Fruit fly (Drosophila melanogaster) whole organism, embryonic: ENCODE data around the gene CG46310.

Source experiments
- Asciz ChIP-seq: fragments of 200-800 bp; sonication (Bioruptor generic); optimal IDR thresholded peaks from 2 replicates; lab custom pipeline; 2017; ENCODE audit warnings: missing biosample characterization, mild to moderate bottlenecking, missing genetic modification characterization, missing genetic modification reagents
- CG1024 ChIP-seq: fragments of 200-800 bp; sonication (Bioruptor generic); IDR thresholded peaks from 2 replicates; pipeline ENCODE4 v1.3.6; 2022; ENCODE audit warnings: missing biosample characterization, missing genetic modification characterization
- CG10654 ChIP-seq: fragments of 200-800 bp; sonication (Bioruptor generic); optimal IDR thresholded peaks from 2 replicates; lab custom pipeline; 2016; ENCODE audit warnings: missing biosample characterization, missing genetic modification characterization
- CG11504 ChIP-seq: fragments of 200-800 bp; sonication (Bioruptor generic); optimal IDR thresholded peaks from 3 replicates; lab custom pipeline; 2019; ENCODE audit warnings: missing biosample characterization, mild to moderate bottlenecking, missing genetic modification characterization, moderate library complexity
- CG13296 ChIP-seq: fragments of 200-800 bp; sonication (Bioruptor generic); optimal IDR thresholded peaks from 3 replicates; lab custom pipeline; 2018; ENCODE audit warnings: missing biosample characterization, mild to moderate bottlenecking, missing genetic modification characterization
- CG15011 ChIP-seq: fragments of 200-800 bp; sonication (Bioruptor generic); optimal IDR thresholded peaks from 3 replicates; lab custom pipeline; 2018; ENCODE audit warnings: missing biosample characterization, mild to moderate bottlenecking, missing genetic modification characterization
- CG15696 ChIP-seq: fragments of 200-800 bp; sonication (Bioruptor generic); optimal IDR thresholded peaks from 2 replicates; lab custom pipeline; 2019; ENCODE audit warnings: missing biosample characterization, mild to moderate bottlenecking, missing genetic modification characterization, moderate library complexity
- CG17186 ChIP-seq: fragments of 200-800 bp; sonication (Bioruptor generic); optimal IDR thresholded peaks from 3 replicates; lab custom pipeline; 2017; ENCODE audit warnings: missing biosample characterization, missing genetic modification reagents, missing genetic modification characterization
- CG17568 ChIP-seq: fragments of 200-800 bp; sonication (Bioruptor generic); optimal IDR thresholded peaks from 2 replicates; lab custom pipeline; 2018; ENCODE audit warnings: missing biosample characterization, mild to moderate bottlenecking, missing genetic modification characterization, moderate library complexity
- CG1792 ChIP-seq: fragments of 200-800 bp; sonication (Bioruptor generic); optimal IDR thresholded peaks from 2 replicates; lab custom pipeline; 2016; ENCODE audit warnings: missing biosample characterization, missing genetic modification characterization
- CG18476 ChIP-seq: fragments of 200-800 bp; sonication (Bioruptor generic); optimal IDR thresholded peaks from 2 replicates; lab custom pipeline; 2016; ENCODE audit warnings: missing biosample characterization, mild to moderate bottlenecking, missing genetic modification characterization
- CG2678 ChIP-seq: fragments of 200-800 bp; sonication (Bioruptor generic); optimal IDR thresholded peaks from 3 replicates; lab custom pipeline; 2019; ENCODE audit warnings: missing biosample characterization, mild to moderate bottlenecking, missing genetic modification characterization, moderate library complexity
- CG31365 ChIP-seq: fragments of 200-800 bp; sonication (Bioruptor generic); optimal IDR thresholded peaks from 2 replicates; lab custom pipeline; 2018; ENCODE audit warnings: missing biosample characterization, mild to moderate bottlenecking, missing genetic modification characterization
- CG6765 ChIP-seq: fragments of 200-800 bp; sonication (Bioruptor generic); optimal IDR thresholded peaks from 3 replicates; lab custom pipeline; 2017; ENCODE audit warnings: missing biosample characterization, mild to moderate bottlenecking, missing genetic modification characterization
- CG6813 ChIP-seq: fragments of 200-800 bp; sonication (Bioruptor generic); optimal IDR thresholded peaks from 2 replicates; lab custom pipeline; 2017; ENCODE audit warnings: missing biosample characterization, missing genetic modification characterization, mild to moderate bottlenecking, moderate library complexity, missing genetic modification reagents
- CG7556 ChIP-seq: fragments of 200-800 bp; sonication (Bioruptor generic); optimal IDR thresholded peaks from 2 replicates; lab custom pipeline; 2017; ENCODE audit warnings: missing biosample characterization, mild to moderate bottlenecking, missing genetic modification characterization
- CG8359 ChIP-seq: fragments of 200-800 bp; sonication (Bioruptor generic); optimal IDR thresholded peaks from 2 replicates; lab custom pipeline; 2017; ENCODE audit warnings: missing biosample characterization, mild to moderate bottlenecking, missing genetic modification characterization, borderline replicate concordance
- CG9727 ChIP-seq: fragments of 200-800 bp; sonication (Bioruptor generic); optimal IDR thresholded peaks from 3 replicates; lab custom pipeline; 2017; ENCODE audit warnings: missing biosample characterization, mild to moderate bottlenecking, missing genetic modification characterization
- Dll ChIP-seq: fragments of 200-800 bp; sonication (Bioruptor generic); IDR thresholded peaks from 4 replicates; pipeline ENCODE4 v1.3.6; 2022; ENCODE audit warnings: missing biosample characterization, missing genetic modification characterization; ENCODE audit not compliant: partially characterized antibody
- Eip74EF ChIP-seq, 2 experiments: fragments of 200-800 bp in 1 of 2; fragments of >200 bp in 1 of 2; sonication (Bioruptor generic) in 1 of 2; optimal IDR thresholded peaks; 2 replicates each; lab custom pipeline; 2017 to 2019; ENCODE audit warnings: missing biosample characterization in 2 of 2, missing genetic modification characterization in 2 of 2, mild to moderate bottlenecking in 1 of 2, moderate library complexity in 1 of 2
- Fer1 ChIP-seq: fragments of 200-800 bp; sonication (Bioruptor generic); optimal IDR thresholded peaks from 2 replicates; lab custom pipeline; 2017; ENCODE audit warnings: missing biosample characterization, mild to moderate bottlenecking, missing genetic modification characterization
- Fer3 ChIP-seq: fragments of 200-800 bp; sonication (Bioruptor generic); optimal IDR thresholded peaks from 2 replicates; lab custom pipeline; 2018; ENCODE audit warnings: missing biosample characterization, mild to moderate bottlenecking, missing genetic modification characterization, moderate library complexity
- HHEX ChIP-seq: fragments of 200-800 bp; sonication (Bioruptor generic); optimal IDR thresholded peaks from 3 replicates; lab custom pipeline; 2017; ENCODE audit warnings: missing biosample characterization, mild to moderate bottlenecking, missing genetic modification characterization, missing genetic modification reagents
- HLH54F ChIP-seq: fragments of 200-800 bp; sonication (Bioruptor generic); optimal IDR thresholded peaks from 3 replicates; lab custom pipeline; 2016; ENCODE audit warnings: missing biosample characterization, missing genetic modification characterization
- Med ChIP-seq: fragments of 200-800 bp; sonication (Bioruptor generic); peaks from one replicate; lab custom pipeline; 2016; ENCODE audit warnings: missing biosample characterization, missing genetic modification characterization, mild to moderate bottlenecking, inconsistent platforms, moderate library complexity
- Meics ChIP-seq: fragments of 200-800 bp; sonication (Bioruptor generic); optimal IDR thresholded peaks from 2 replicates; lab custom pipeline; 2017; ENCODE audit warnings: missing biosample characterization, mild to moderate bottlenecking, missing genetic modification characterization
- Pdp1 ChIP-seq, 2 experiments: fragments of 200-800 bp; sonication (Bioruptor generic); optimal IDR thresholded peaks; 3 replicates each; lab custom pipeline; 2016; ENCODE audit warnings: missing biosample characterization in 2 of 2, missing genetic modification characterization in 2 of 2, mild to moderate bottlenecking in 1 of 2, moderate library complexity in 1 of 2
- Sox100B ChIP-seq: fragments of 200-800 bp; sonication (Bioruptor generic); optimal IDR thresholded peaks from 3 replicates; lab custom pipeline; 2018; ENCODE audit warnings: missing biosample characterization, mild to moderate bottlenecking, missing genetic modification characterization
- Spps ChIP-seq: fragments of 200-800 bp; sonication (Bioruptor generic); optimal IDR thresholded peaks from 2 replicates; lab custom pipeline; 2018; ENCODE audit warnings: missing biosample characterization, mild to moderate bottlenecking, missing genetic modification characterization
- cato ChIP-seq: fragments of 200-800 bp; sonication (Bioruptor generic); optimal IDR thresholded peaks from 2 replicates; lab custom pipeline; 2016; ENCODE audit warnings: missing biosample characterization, missing genetic modification characterization, borderline replicate concordance
- croc ChIP-seq: fragments of 200-800 bp; sonication (Bioruptor generic); conservative IDR thresholded peaks from 3 replicates; pipeline ENCODE4 v1.3.6; 2022; ENCODE audit warnings: missing biosample characterization, missing genetic modification characterization
- crp ChIP-seq, 2 experiments: fragments of 200-800 bp; sonication (Bioruptor generic); optimal IDR thresholded peaks; 2 replicates in 1 of 2; 3 replicates in 1 of 2; lab custom pipeline; 2017; ENCODE audit warnings: missing biosample characterization in 2 of 2, missing genetic modification characterization in 2 of 2, mild to moderate bottlenecking in 1 of 2, moderate library complexity in 1 of 2
- cwo ChIP-seq: fragments of 200-800 bp; sonication (Bioruptor generic); optimal IDR thresholded peaks from 3 replicates; lab custom pipeline; 2017; ENCODE audit warnings: missing biosample characterization, missing genetic modification characterization, mild to moderate bottlenecking, moderate library complexity, missing genetic modification reagents
- dmrt99B ChIP-seq: fragments of 200-800 bp; sonication (Bioruptor generic); optimal IDR thresholded peaks from 2 replicates; lab custom pipeline; 2018; ENCODE audit warnings: missing biosample characterization, mild to moderate bottlenecking, missing genetic modification characterization, moderate library complexity
- exex ChIP-seq: fragments of 200-800 bp; sonication (Bioruptor generic); optimal IDR thresholded peaks from 4 replicates; lab custom pipeline; 2018; ENCODE audit warnings: missing biosample characterization, mild to moderate bottlenecking, missing genetic modification characterization, moderate library complexity
- fd64A ChIP-seq: fragments of 200-800 bp; sonication (Bioruptor generic); optimal IDR thresholded peaks from 3 replicates; lab custom pipeline; 2018; ENCODE audit warnings: missing biosample characterization, mild to moderate bottlenecking, missing genetic modification characterization
- fd96Cb ChIP-seq: fragments of 200-800 bp; sonication (Bioruptor generic); optimal IDR thresholded peaks from 2 replicates; lab custom pipeline; 2018; ENCODE audit warnings: missing biosample characterization, mild to moderate bottlenecking, missing genetic modification characterization, moderate library complexity
- gsb-n ChIP-seq: fragments of 200-800 bp; sonication (Bioruptor generic); optimal IDR thresholded peaks from 3 replicates; lab custom pipeline; 2018; ENCODE audit warnings: missing biosample characterization, mild to moderate bottlenecking, missing genetic modification characterization
- kah ChIP-seq: fragments of 200-800 bp; sonication (Bioruptor generic); optimal IDR thresholded peaks from 2 replicates; lab custom pipeline; 2018; ENCODE audit warnings: missing biosample characterization, mild to moderate bottlenecking, missing genetic modification characterization
- kay ChIP-seq: fragments of 200-800 bp; sonication (Bioruptor generic); optimal IDR thresholded peaks from 2 replicates; lab custom pipeline; 2016; ENCODE audit warnings: missing biosample characterization, missing genetic modification characterization
- lab ChIP-seq: fragments of 200-800 bp; sonication (Bioruptor generic); optimal IDR thresholded peaks from 3 replicates; lab custom pipeline; 2017; ENCODE audit warnings: missing biosample characterization, missing genetic modification characterization, mild to moderate bottlenecking, moderate library complexity, missing genetic modification reagents
- run ChIP-seq: fragments of 200-800 bp; sonication (Bioruptor generic); optimal IDR thresholded peaks from 3 replicates; lab custom pipeline; 2018; ENCODE audit warnings: missing biosample characterization, mild to moderate bottlenecking, missing genetic modification characterization

CG46310 gene

dm6 chr3R:23180980-23181630, 7.4 kb downstream of the CG46310 start (continued):
- no peak for TF ChIP-seq crp (GFP tag; optimal IDR thresholded peaks at IDR 0.05; lab: Kevin White, UChicago)
- peak; percentile 14 for TF ChIP-seq CG15696
- peak; percentile 68 for TF ChIP-seq lab (GFP tag; lab: Kevin White, UChicago)
- TF ChIP-seq cato (GFP tag; lab: Kevin White, UChicago): no peak
- TF ChIP-seq CG17186: no peak
- peak; percentile 2 for TF ChIP-seq CG18476
- TF ChIP-seq fd64A (GFP tag; lab: Kevin White, UChicago): peak; percentile 23
- no peak for TF ChIP-seq HLH54F (GFP tag; lab: Kevin White, UChicago)
- TF ChIP-seq HHEX (GFP tag; lab: Kevin White, UChicago): peak; percentile 18
- TF ChIP-seq run (tag; lab: Kevin White, UChicago): no peak
- peak; percentile 44 for TF ChIP-seq Med
- TF ChIP-seq Sox100B (GFP tag; lab: Kevin White, UChicago): peak; percentile 15
- TF ChIP-seq CG1024 (GFP tag; lab: Robert Waterston, UW): peak; percentile 42; the same call in 1 of the 2 replicates
- TF ChIP-seq CG6765 (GFP tag; lab: Kevin White, UChicago): peak; percentile 7
- peak; percentile 27 for TF ChIP-seq CG7556
- TF ChIP-seq CG10654 (GFP tag; lab: Kevin White, UChicago): peak; percentile 33
- TF ChIP-seq Meics (GFP tag; lab: Kevin White, UChicago): peak; percentile 84
- peak; percentile 49 for TF ChIP-seq Fer3 (tag; lab: Kevin White, UChicago)
- peak; percentile 45 for TF ChIP-seq cwo (GFP tag; lab: Kevin White, UChicago)
- TF ChIP-seq CG1792 (GFP tag; lab: Kevin White, UChicago): peak; percentile 60
- TF ChIP-seq CG15011: peak; percentile 22
- peak; percentile 27 for TF ChIP-seq CG13296 (GFP tag; lab: Kevin White, UChicago)
- peak in 1 of 2 experiments; percentile 33 for TF ChIP-seq Eip74EF (GFP tag; optimal IDR thresholded peaks at IDR 0.05; lab: Kevin White, UChicago)
- peak; percentile 60 for TF ChIP-seq CG11504 (tag; lab: Kevin White, UChicago)
- peak; percentile 17 for TF ChIP-seq CG8359 (GFP tag; lab: Kevin White, UChicago)
- TF ChIP-seq CG17568 (GFP tag; lab: Kevin White, UChicago): no peak
- peak; percentile 6 for TF ChIP-seq gsb-n (tag; lab: Kevin White, UChicago)
- TF ChIP-seq CG6813 (GFP tag; lab: Kevin White, UChicago): peak; percentile 29
- peak; percentile 75 for TF ChIP-seq exex (tag; lab: Kevin White, UChicago)
- TF ChIP-seq CG31365 (tag; lab: Kevin White, UChicago): peak; percentile 12
- peak; percentile 31 for TF ChIP-seq fd96Cb
- TF ChIP-seq CG2678 (tag; lab: Kevin White, UChicago): peak; percentile 77
- TF ChIP-seq kah: no peak
- TF ChIP-seq Pdp1 (GFP tag; optimal IDR thresholded peaks at IDR 0.05; lab: Kevin White, UChicago): peak in 1 of 2 experiments; percentile 18
- TF ChIP-seq Fer1 (GFP tag; lab: Kevin White, UChicago): no peak
- no peak for TF ChIP-seq croc (GFP tag; lab: Robert Waterston, UW)
- peak; percentile 24 for TF ChIP-seq CG9727
- peak; percentile 41 for TF ChIP-seq Spps (tag; lab: Kevin White, UChicago)
- TF ChIP-seq kay: peak; percentile 19
- peak; percentile 17 for TF ChIP-seq dmrt99B (tag; lab: Kevin White, UChicago)
- TF ChIP-seq Asciz: peak; percentile 82
- TF ChIP-seq Dll (GFP tag; lab: Robert Waterston, UW): no peak
